Worm (Caenorhabditis elegans) whole organism, young adult: ENCODE data around the gene clec-32.

ENCODE experiments used
- B0035.1 ChIP-seq: sonication (generic microtip); optimal IDR thresholded peaks from 2 replicates; lab custom pipeline; 2016; ENCODE audit warnings: missing genetic modification characterization, mild to moderate bottlenecking, missing compliant biosample characterization, missing genotype, missing genetic modification reagents
- C17E4.6 ChIP-seq: fragments of 200-800 bp; sonication (Bioruptor generic); IDR thresholded peaks from 2 replicates; pipeline ENCODE4 v1.3.6; 2022; ENCODE audit warnings: missing genetic modification reagents, missing genetic modification characterization, missing compliant biosample characterization
- F10E7.11 ChIP-seq: sonication (generic microtip); optimal IDR thresholded peaks from 2 replicates; lab custom pipeline; 2017; ENCODE audit warnings: mild to moderate bottlenecking, missing genetic modification characterization, moderate library complexity, missing compliant biosample characterization
- F39B2.1 ChIP-seq: fragments of 200-800 bp; sonication (Bioruptor generic); IDR thresholded peaks from 2 replicates; pipeline ENCODE4 v1.3.6; 2022; ENCODE audit warnings: missing genetic modification reagents, missing genetic modification characterization, missing compliant biosample characterization
- T26A5.8 ChIP-seq: sonication (generic microtip); optimal IDR thresholded peaks from 2 replicates; lab custom pipeline; 2016; ENCODE audit warnings: missing genetic modification characterization, missing compliant biosample characterization
- Y53G8AR.9 ChIP-seq: fragments of 200-800 bp; sonication (Bioruptor generic); conservative IDR thresholded peaks from 2 replicates; pipeline ENCODE4 v1.3.6; 2022; ENCODE audit warnings: missing genetic modification reagents, missing genetic modification characterization, missing compliant biosample characterization
- Y56A3A.18 ChIP-seq: fragments of 200-800 bp; sonication (Bioruptor generic); IDR thresholded peaks from 2 replicates; pipeline ENCODE4 v1.3.6; 2022; ENCODE audit warnings: missing genetic modification reagents, missing genetic modification characterization, missing compliant biosample characterization
- Y67H2A.10 ChIP-seq: fragments of 200-800 bp; sonication (Bioruptor generic); conservative IDR thresholded peaks from 2 replicates; pipeline ENCODE4 v1.3.6; 2022; ENCODE audit warnings: missing genetic modification reagents, missing genetic modification characterization, missing compliant biosample characterization
- akir-1 ChIP-seq: fragments of 200-800 bp; sonication (Bioruptor generic); optimal IDR thresholded peaks from 2 replicates; lab custom pipeline; 2018; ENCODE audit warnings: mild to moderate bottlenecking, missing genetic modification characterization, moderate library complexity, missing compliant biosample characterization
- ama-1 ChIP-seq, 3 experiments: fragments of 150-350 bp in 1 of 3; sonication (generic microtip) in 2 of 3; optimal IDR thresholded peaks; 2 replicates each; lab custom pipeline; 2014 to 2018; ENCODE audit warnings: missing biosample characterization in 2 of 3, missing genetic modification characterization in 2 of 3, missing genetic modification reagents in 2 of 3
- aptf-2 ChIP-seq: fragments of 200-800 bp; sonication (Bioruptor generic); conservative IDR thresholded peaks from 2 replicates; pipeline ENCODE4 v1.3.6; 2022; ENCODE audit warnings: missing genetic modification reagents, missing genetic modification characterization, missing compliant biosample characterization
- atf-7 ChIP-seq: sonication (generic microtip); optimal IDR thresholded peaks from 2 replicates; lab custom pipeline; 2017; ENCODE audit warnings: mild to moderate bottlenecking, missing genetic modification characterization, missing compliant biosample characterization
- attf-6 ChIP-seq: fragments of 200-800 bp; sonication (Bioruptor generic); IDR thresholded peaks from 2 replicates; pipeline ENCODE4 v1.3.6; 2022; ENCODE audit warnings: missing genetic modification reagents, missing genetic modification characterization, missing compliant biosample characterization
- bed-1 ChIP-seq: fragments of 200-800 bp; sonication (Bioruptor generic); IDR thresholded peaks from 2 replicates; pipeline ENCODE4 v1.3.6; 2022; ENCODE audit warnings: missing genetic modification reagents, missing genetic modification characterization, missing compliant biosample characterization
- bed-2 ChIP-seq: fragments of 200-800 bp; sonication (Bioruptor generic); IDR thresholded peaks from 2 replicates; pipeline ENCODE4 v1.3.6; 2022; ENCODE audit warnings: missing genetic modification reagents, missing genetic modification characterization, missing compliant biosample characterization
- cebp-2 ChIP-seq: fragments of 200-800 bp; sonication (Bioruptor generic); IDR thresholded peaks from 2 replicates; pipeline ENCODE4 v1.3.6; 2022; ENCODE audit warnings: missing genetic modification characterization, missing compliant biosample characterization
- chd-7 ChIP-seq: sonication (generic microtip); optimal IDR thresholded peaks from 2 replicates; lab custom pipeline; 2016; ENCODE audit warnings: mild to moderate bottlenecking, missing genetic modification characterization, moderate library complexity, missing compliant biosample characterization
- dox-1 ChIP-seq: fragments of 200-800 bp; sonication (Bioruptor generic); IDR thresholded peaks from 2 replicates; pipeline ENCODE4 v1.3.6; 2022; ENCODE audit warnings: missing genetic modification reagents, missing genetic modification characterization, missing compliant biosample characterization
- dpl-1 ChIP-seq: fragments of 150-350 bp; optimal IDR thresholded peaks from 2 replicates; lab custom pipeline; 2014; ENCODE audit warnings: missing biosample characterization, missing genetic modification reagents, missing genetic modification characterization
- egl-18 ChIP-seq: fragments of 200-800 bp; sonication (Bioruptor generic); IDR thresholded peaks from 2 replicates; pipeline ENCODE4 v1.3.6; 2022; ENCODE audit warnings: missing genetic modification reagents, missing genetic modification characterization, missing compliant biosample characterization
- egrh-3 ChIP-seq: fragments of 200-800 bp; sonication (Bioruptor generic); IDR thresholded peaks from 2 replicates; pipeline ENCODE4 v1.3.6; 2022; ENCODE audit warnings: missing genetic modification reagents, missing genetic modification characterization, missing compliant biosample characterization
- ets-4 ChIP-seq: fragments of 200-800 bp; sonication (Bioruptor generic); optimal IDR thresholded peaks from 2 replicates; lab custom pipeline; 2018; ENCODE audit warnings: mild to moderate bottlenecking, missing genetic modification characterization, missing compliant biosample characterization
- hsf-1 ChIP-seq: fragments of 200-800 bp; sonication (Bioruptor generic); IDR thresholded peaks from 2 replicates; pipeline ENCODE4 v1.3.6; 2022; ENCODE audit warnings: missing genetic modification reagents, missing genetic modification characterization, missing compliant biosample characterization
- lag-1 ChIP-seq: fragments of 200-800 bp; sonication (Bioruptor generic); IDR thresholded peaks from 2 replicates; pipeline ENCODE4 v1.3.6; 2022; ENCODE audit warnings: missing genetic modification reagents, missing genetic modification characterization, missing compliant biosample characterization
- lin-26 ChIP-seq: fragments of 200-800 bp; sonication (Bioruptor generic); IDR thresholded peaks from 2 replicates; pipeline ENCODE4 v1.3.6; 2022; ENCODE audit warnings: missing genetic modification reagents, missing genetic modification characterization, missing compliant biosample characterization
- lsl-1 ChIP-seq: fragments of 200-800 bp; sonication (Bioruptor generic); optimal IDR thresholded peaks from 2 replicates; lab custom pipeline; 2018; ENCODE audit warnings: mild to moderate bottlenecking, missing genetic modification characterization, moderate library complexity, missing compliant biosample characterization
- mel-28 ChIP-seq: sonication (generic microtip); optimal IDR thresholded peaks from 2 replicates; lab custom pipeline; 2016; ENCODE audit warnings: borderline replicate concordance, mild to moderate bottlenecking, missing genetic modification characterization, missing compliant biosample characterization
- mes-4 ChIP-seq: sonication (generic microtip); optimal IDR thresholded peaks from 2 replicates; lab custom pipeline; 2016; ENCODE audit warnings: missing genotype, missing genetic modification characterization, missing compliant biosample characterization
- nfya-1 ChIP-seq: sonication (generic microtip); optimal IDR thresholded peaks from 2 replicates; lab custom pipeline; 2017; ENCODE audit warnings: antibody characterized with exemption, missing compliant biosample characterization, missing genetic modification characterization, borderline replicate concordance; ENCODE audit not compliant: insufficient read depth
- nhr-27 ChIP-seq: fragments of 200-800 bp; sonication (Bioruptor generic); optimal IDR thresholded peaks from 2 replicates; lab custom pipeline; 2018; ENCODE audit warnings: mild to moderate bottlenecking, missing genetic modification characterization, moderate library complexity, missing compliant biosample characterization
- nhr-80 ChIP-seq: sonication (generic microtip); optimal IDR thresholded peaks from 2 replicates; lab custom pipeline; 2016; ENCODE audit warnings: missing genetic modification characterization, missing compliant biosample characterization
- sdz-38 ChIP-seq: sonication (generic microtip); optimal IDR thresholded peaks from 2 replicates; lab custom pipeline; 2016; ENCODE audit warnings: missing genotype, missing genetic modification characterization, missing compliant biosample characterization
- snpc-1.3 ChIP-seq: sonication (generic microtip); optimal IDR thresholded peaks from 2 replicates; lab custom pipeline; 2017; ENCODE audit warnings: missing genetic modification characterization, mild to moderate bottlenecking, missing compliant biosample characterization, antibody characterized with exemption, moderate library complexity, missing genotype, missing genetic modification reagents; ENCODE audit not compliant: insufficient read depth
- tbx-9 ChIP-seq: sonication (generic microtip); optimal IDR thresholded peaks from 2 replicates; lab custom pipeline; 2016; ENCODE audit warnings: borderline replicate concordance, missing genetic modification characterization, inconsistent platforms, missing compliant biosample characterization
- xnd-1 ChIP-seq: sonication (generic microtip); optimal IDR thresholded peaks from 2 replicates; lab custom pipeline; 2016; ENCODE audit warnings: missing genotype, missing genetic modification reagents, missing genetic modification characterization, missing compliant biosample characterization

clec-32 gene

DNA sequence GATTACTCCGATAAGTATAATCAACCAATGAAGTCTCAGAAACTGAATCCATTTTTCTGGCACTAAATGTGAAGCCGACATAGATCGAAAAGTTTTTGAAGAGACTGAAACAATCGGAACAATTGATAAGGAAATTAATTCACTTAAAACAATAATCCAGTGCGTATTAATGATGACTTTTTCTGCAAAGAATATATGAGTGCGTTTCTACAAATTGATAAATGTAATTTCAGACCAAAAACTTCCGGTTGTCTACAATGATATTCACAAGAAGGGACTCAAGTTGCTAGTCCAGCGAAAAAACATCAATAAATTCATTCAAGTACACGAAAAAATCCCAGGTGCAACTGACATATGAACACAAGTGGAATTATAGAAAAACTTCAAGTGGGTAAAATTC is 8.1 kb upstream of the clec-32 start, which contains the start of gene clec-33:
clec-33 (minus strand) TSS at position 101 of the 400 bp plus-strand sequence.
- no peak for TF ChIP-seq dox-1 (GFP tag; lab: Robert Waterston, UW)
- no peak for TF ChIP-seq dpl-1 (GFP tag; lab: Kevin White, UChicago)
- no peak for TF ChIP-seq mel-28
- no peak for TF ChIP-seq ets-4 (GFP tag; lab: Kevin White, UChicago)
- no peak for TF ChIP-seq egrh-3
- TF ChIP-seq mes-4, result no peak
- no peak for TF ChIP-seq cebp-2 (GFP tag; lab: Robert Waterston, UW)
- no peak for TF ChIP-seq xnd-1 (tag; lab: Kevin White, UChicago)
- no peak for TF ChIP-seq Y53G8AR.9 (GFP tag; lab: Robert Waterston, UW)
- no peak for TF ChIP-seq B0035.1 (tag; lab: Kevin White, UChicago)
- no peak for TF ChIP-seq akir-1
- no peak for TF ChIP-seq ama-1 (optimal IDR thresholded peaks at IDR 0.05; lab: Kevin White, UChicago)
- no peak for TF ChIP-seq ama-1 (GFP tag; optimal IDR thresholded peaks at IDR 0.05; lab: Kevin White, UChicago)
- no peak for TF ChIP-seq hsf-1 (GFP tag; lab: Robert Waterston, UW)
- TF ChIP-seq snpc-1.3, result no peak
- TF ChIP-seq bed-2 (GFP tag; lab: Robert Waterston, UW), result no peak
- TF ChIP-seq F10E7.11 (tag; lab: Kevin White, UChicago), result no peak

- TF ChIP-seq chd-7 (tag; lab: Kevin White, UChicago) (no peak), lsl-1 (GFP tag; lab: Kevin White, UChicago) (no peak), atf-7 (tag; lab: Kevin White, UChicago) (no peak), lag-1 (GFP tag; lab: Robert Waterston, UW) (no peak), C17E4.6 (no peak), egl-18 (GFP tag; lab: Robert Waterston, UW) (no peak), aptf-2 (GFP tag; lab: Robert Waterston, UW) (no peak), Y67H2A.10 (no peak), nfya-1 (tag; lab: Kevin White, UChicago) (no peak), lin-26 (no peak), egrh-3 (no peak), attf-6 (no peak), sdz-38 (no peak), tbx-9 (tag; lab: Kevin White, UChicago) (no peak), nhr-80 (no peak), T26A5.8 (no peak), akir-1 (no peak), Y56A3A.18 (GFP tag; lab: Robert Waterston, UW) (no peak)
- TF ChIP-seq, all 124 proteins: peak for 0
Measured at ce11 chrV:16865404-16865803, 3.8 kb upstream of the clec-32 start, which contains the start of gene clec-28. TSS of gene clec-28 (plus strand) at chrV:16865704.

DNA sequence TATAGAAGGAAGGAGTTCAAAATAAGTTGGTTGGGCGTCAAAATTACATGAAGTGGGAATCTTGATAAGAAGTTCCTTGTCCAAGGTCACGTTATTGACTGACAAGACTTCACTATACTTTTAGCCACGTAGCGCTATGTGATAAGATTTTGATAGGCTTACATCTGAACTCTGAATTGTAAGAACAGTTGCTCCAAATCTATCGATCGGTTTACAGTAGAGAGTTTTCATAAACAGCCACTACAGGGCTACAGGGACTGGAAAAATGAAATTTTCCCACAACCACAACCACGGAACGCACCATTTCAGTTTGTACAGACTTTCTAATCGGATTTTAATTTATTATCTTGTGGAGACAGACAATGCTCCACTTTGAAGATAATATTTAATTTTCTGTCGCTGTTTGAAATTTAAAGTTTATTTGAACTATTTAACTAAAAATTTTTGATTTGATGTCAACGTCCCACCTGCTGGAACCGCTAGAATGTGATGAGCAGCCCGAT is 3.6 kb downstream of the clec-32 start, which contains the start of the genes clec-31 and clec-22:
clec-31 (minus strand) TSS at position 101 of the 503 bp plus-strand sequence.
clec-22 (plus strand) TSS at position 453 of the 503 bp plus-strand sequence.
- TF ChIP-seq Y67H2A.10 (no peak), F39B2.1 (GFP tag; lab: Robert Waterston, UW) (no peak), bed-1 (GFP tag; lab: Robert Waterston, UW) (no peak), nhr-27 (tag; lab: Kevin White, UChicago) (no peak)
